Fruit fly (Drosophila melanogaster): ENCODE results near the gene CG13634.

The CG13634 gene

DNA sequence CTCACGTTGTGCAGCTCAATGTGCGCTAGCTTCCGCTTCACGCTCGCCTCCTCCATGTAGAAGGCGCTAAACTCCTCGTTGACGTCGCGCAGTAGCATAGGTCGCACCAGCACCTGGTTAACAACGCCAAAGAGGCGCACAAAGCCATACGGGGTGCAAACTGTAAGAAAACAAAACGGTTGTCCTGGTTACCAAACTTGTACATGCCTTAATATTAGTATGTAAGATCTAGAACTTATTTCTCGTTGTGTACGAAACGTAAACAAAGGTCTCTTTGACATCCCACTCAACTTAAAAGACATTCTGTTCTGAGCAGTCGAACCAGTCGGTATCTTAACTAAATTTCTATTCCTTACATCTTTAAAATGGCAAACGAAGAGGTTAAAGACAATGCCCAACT lies 17.4 kb upstream of the CG13634 start, which contains the start of gene CG6980:
Gene CG6980 (plus strand): TSS at position 301 of the 400 bp plus-strand sequence.
- TF ChIP-seq CG16779 (tag; optimal IDR thresholded peaks at IDR 0.05) (no peak), salr (GFP tag; optimal IDR thresholded peaks at IDR 0.05) (no peak), dsx (GFP tag; optimal IDR thresholded peaks at IDR 0.05; ENCODE audit: poor library complexity, severe bottlenecking) (no peak), CG9139 (GFP tag; optimal IDR thresholded peaks at IDR 0.05) (no peak), Sox15 (GFP tag; optimal IDR thresholded peaks at IDR 0.05) (no peak), CG11902 (GFP tag; optimal IDR thresholded peaks at IDR 0.05) (no peak), Blimp-1 (GFP tag; optimal IDR thresholded peaks at IDR 0.05) (no peak)

DNA sequence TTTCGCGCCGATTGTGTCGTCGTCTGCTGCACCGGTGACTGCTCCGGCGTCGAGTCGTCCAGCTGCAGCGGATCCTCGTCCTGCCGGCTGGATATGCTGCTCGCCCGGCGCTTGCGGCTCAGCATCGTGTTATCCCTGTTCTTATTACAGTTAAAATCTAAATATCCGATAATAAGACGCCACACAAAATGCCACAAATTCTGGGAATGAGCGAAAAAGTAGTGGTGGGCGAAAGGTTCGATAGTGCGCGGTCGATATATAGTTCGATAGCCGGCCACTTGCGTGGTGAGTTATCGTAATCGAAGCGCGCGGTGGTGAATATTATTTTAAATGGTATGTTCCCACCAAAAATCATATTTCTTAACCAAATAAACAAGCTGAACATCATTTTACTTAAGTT lies 15.1 kb upstream of the CG13634 start, which contains the start of gene polybromo:
Gene polybromo (minus strand): TSS at position 212 of the 400 bp plus-strand sequence.
- TF ChIP-seq acj6 (GFP tag; optimal IDR thresholded peaks at IDR 0.05) (no peak), Ets21C (GFP tag; optimal IDR thresholded peaks at IDR 0.05) (no peak), lz (GFP tag; optimal IDR thresholded peaks at IDR 0.05) (no peak), CG11294 (GFP tag; IDR thresholded peaks at IDR 0.05) (no peak), ss (GFP tag; optimal IDR thresholded peaks at IDR 0.05) (no peak), CG6792 (GFP tag; optimal IDR thresholded peaks at IDR 0.05) (no peak), CG6276 (GFP tag; optimal IDR thresholded peaks at IDR 0.05) (no peak), CG10669 (GFP tag; optimal IDR thresholded peaks at IDR 0.05) (no peak), OdsH (GFP tag; optimal IDR thresholded peaks at IDR 0.05) (no peak)

DNA sequence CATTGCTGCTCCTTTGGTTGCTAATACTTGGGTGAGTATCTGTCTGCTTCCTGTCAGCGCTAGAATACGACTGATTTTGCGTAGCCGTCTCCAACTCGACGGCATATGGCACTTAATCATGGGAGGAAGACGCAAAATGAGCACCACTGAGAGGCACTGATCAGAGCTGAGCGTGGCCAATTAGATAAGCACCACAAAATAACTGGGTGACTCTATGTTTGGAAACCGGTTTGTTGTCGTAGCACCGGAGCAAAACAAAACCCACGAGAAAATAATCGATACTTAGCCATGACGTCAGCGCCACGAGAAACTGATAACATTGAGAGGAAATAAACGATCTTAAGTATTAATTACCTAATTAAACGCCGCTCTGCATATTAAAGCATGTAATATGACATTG lies 9.6 kb upstream of the CG13634 start, which contains the start of gene Ude:
Gene Ude (minus strand): TSS at position 166 of the 400 bp plus-strand sequence.
- TF ChIP-seq fd59A (GFP tag; optimal IDR thresholded peaks at IDR 0.05) = no peak
- peak; percentile 19 for TF ChIP-seq vri (GFP tag; optimal IDR thresholded peaks at IDR 0.05)

DNA sequence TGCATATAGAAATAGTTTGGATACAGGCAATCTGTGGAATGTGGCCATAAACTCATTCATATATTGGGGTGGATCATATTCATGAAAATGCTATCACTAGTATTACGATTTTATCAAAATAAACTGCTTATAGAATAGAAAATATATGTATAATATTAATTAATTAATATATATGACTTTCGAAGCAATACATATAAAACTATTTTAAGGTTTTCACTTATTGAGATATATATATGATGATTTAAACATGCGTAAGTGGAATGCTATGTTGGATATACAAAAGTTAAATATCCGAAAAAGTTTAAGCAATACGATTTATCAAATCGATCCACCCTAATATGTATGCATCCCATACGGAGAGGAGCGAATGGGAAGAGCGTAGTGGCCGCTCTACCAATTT lies 8.7 kb upstream of the CG13634 start:
- TF ChIP-seq CG6854 (GFP tag; optimal IDR thresholded peaks at IDR 0.05) (no peak), CG7368 (GFP tag; optimal IDR thresholded peaks at IDR 0.05) (no peak), Sox102F (GFP tag; optimal IDR thresholded peaks at IDR 0.05) (no peak), Eip93F (GFP tag; optimal IDR thresholded peaks at IDR 0.05) (no peak), CG11902 (GFP tag; optimal IDR thresholded peaks at IDR 0.05) (no peak), CG8119 (GFP tag; IDR thresholded peaks at IDR 0.05) (peak; percentile 34; the same call in 2 of the 3 replicates), cyc (GFP tag; optimal IDR thresholded peaks at IDR 0.05) (no peak), Hr38 (GFP tag; optimal IDR thresholded peaks at IDR 0.05) (no peak)

DNA sequence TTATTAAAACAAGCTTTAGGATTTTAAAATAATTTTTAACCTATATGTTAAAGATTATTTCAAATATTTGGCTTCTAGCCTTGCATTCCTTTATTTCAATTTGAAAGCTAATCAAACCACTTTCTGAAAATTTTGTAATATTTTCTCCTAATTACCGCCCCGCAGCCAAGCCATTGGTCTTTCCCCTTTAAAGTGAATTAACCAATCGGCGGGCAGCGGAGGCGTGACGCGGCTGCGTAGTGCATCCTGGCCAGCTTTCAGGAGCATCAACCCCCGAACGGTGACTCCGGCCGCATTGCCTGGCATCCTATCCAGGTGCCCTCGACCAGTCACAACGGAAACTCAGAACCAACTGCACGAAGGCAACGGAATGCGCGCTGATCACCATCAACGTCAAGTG lies 2.2 kb downstream of the CG13634 start, which contains the start of gene Ets96B:
Gene Ets96B (plus strand): TSS at position 321 of the 400 bp plus-strand sequence.
- no peak for TF ChIP-seq Hr38 (GFP tag; optimal IDR thresholded peaks at IDR 0.05)
- TF ChIP-seq achi (GFP tag; optimal IDR thresholded peaks at IDR 0.05) = no peak
- TF ChIP-seq ss (GFP tag; optimal IDR thresholded peaks at IDR 0.05) = no peak
- TF ChIP-seq lz (GFP tag; optimal IDR thresholded peaks at IDR 0.05) = no peak
- TF ChIP-seq Ets21C (GFP tag; optimal IDR thresholded peaks at IDR 0.05) = no peak
- no peak for TF ChIP-seq CG11762 (GFP tag; optimal IDR thresholded peaks at IDR 0.05; ENCODE audit: insufficient read depth)
- TF ChIP-seq esn (GFP tag; optimal IDR thresholded peaks at IDR 0.05) = no peak
- TF ChIP-seq eg (GFP tag; IDR thresholded peaks at IDR 0.05) = no peak
- TF ChIP-seq CG6854 (GFP tag; optimal IDR thresholded peaks at IDR 0.05) = no peak
- no peak for TF ChIP-seq CG6163 (GFP tag; IDR thresholded peaks at IDR 0.05)
- no peak for TF ChIP-seq CG9139 (GFP tag; optimal IDR thresholded peaks at IDR 0.05)
- no peak for TF ChIP-seq vri (GFP tag; optimal IDR thresholded peaks at IDR 0.05)

DNA sequence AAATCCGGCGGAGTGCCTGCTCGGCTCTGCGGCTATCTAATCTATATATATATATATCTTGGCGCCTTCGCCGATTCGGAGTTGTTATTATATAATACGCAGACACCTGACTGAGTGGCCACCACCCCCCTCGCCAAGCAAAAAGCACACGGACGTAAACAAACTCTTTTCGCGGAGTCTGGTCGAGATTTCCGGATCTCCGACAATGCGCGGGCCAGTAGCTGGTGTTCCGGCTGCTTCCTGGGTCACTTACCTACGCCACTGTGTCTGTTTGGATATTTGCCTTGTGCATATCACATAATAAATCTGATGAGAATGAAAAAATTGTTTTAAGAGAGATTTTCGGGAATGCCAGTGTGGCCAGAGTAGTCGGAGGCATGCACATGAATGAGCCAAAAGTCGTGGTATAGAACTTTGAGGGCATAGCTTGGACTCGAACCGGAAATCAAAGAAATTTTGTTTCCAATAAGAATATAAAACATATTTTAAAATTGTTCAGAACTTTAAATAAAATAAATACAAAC lies 2.8 kb downstream of the CG13634 start, which contains the start of gene CG5805:
Gene CG5805 (minus strand): TSS at position 380 of the 524 bp plus-strand sequence.
- peak; percentile 31 for TF ChIP-seq CG6792 (GFP tag; optimal IDR thresholded peaks at IDR 0.05)
- peak; percentile 70 for TF ChIP-seq lz (GFP tag; optimal IDR thresholded peaks at IDR 0.05)
- no peak for TF ChIP-seq CG3032 (tag; optimal IDR thresholded peaks at IDR 0.05)
- peak; percentile 52 for TF ChIP-seq Sox15 (GFP tag; optimal IDR thresholded peaks at IDR 0.05)
- no peak for TF ChIP-seq Hr38 (GFP tag; optimal IDR thresholded peaks at IDR 0.05)
- TF ChIP-seq Ets21C (GFP tag; optimal IDR thresholded peaks at IDR 0.05) = peak; percentile 45
- TF ChIP-seq CG10669 (GFP tag; optimal IDR thresholded peaks at IDR 0.05) = peak; percentile 61
- TF ChIP-seq Smox (GFP tag; optimal IDR thresholded peaks at IDR 0.05) = peak; percentile 74
- TF ChIP-seq Sox14 (GFP tag; optimal IDR thresholded peaks at IDR 0.05) = peak; percentile 59
- TF ChIP-seq Hr39 (GFP tag; optimal IDR thresholded peaks at IDR 0.05) = peak; percentile 72
- no peak for TF ChIP-seq spab (GFP tag; optimal IDR thresholded peaks at IDR 0.05)
- peak; percentile 23 for TF ChIP-seq CG8632 (GFP tag; optimal IDR thresholded peaks at IDR 0.05)
- peak; percentile 43 for TF ChIP-seq Blimp-1 (GFP tag; optimal IDR thresholded peaks at IDR 0.05)
- TF ChIP-seq OdsH (GFP tag; optimal IDR thresholded peaks at IDR 0.05) = peak; percentile 73
- TF ChIP-seq vri (GFP tag; optimal IDR thresholded peaks at IDR 0.05) = peak; percentile 98
- peak; percentile 31 for TF ChIP-seq Sox102F (GFP tag; optimal IDR thresholded peaks at IDR 0.05)
- peak; percentile 58 for TF ChIP-seq acj6 (GFP tag; optimal IDR thresholded peaks at IDR 0.05)
- peak; percentile 82 for TF ChIP-seq CG6163 (GFP tag; IDR thresholded peaks at IDR 0.05)
- TF ChIP-seq CG8319 (GFP tag; optimal IDR thresholded peaks at IDR 0.05) = peak; percentile 62
- no peak for TF ChIP-seq Eip93F (GFP tag; optimal IDR thresholded peaks at IDR 0.05)
- TF ChIP-seq Hr4 (GFP tag; optimal IDR thresholded peaks at IDR 0.05) = peak; percentile 35

All from whole organism, prepupa.